Worm (Caenorhabditis elegans) whole organism, L2 larva: ENCODE results near the gene H29C22.1.

Experiments used
- C34F6.9 ChIP-seq: fragments of 150-350 bp; optimal IDR thresholded peaks from 2 replicates; lab custom pipeline; 2014; ENCODE audit warnings: missing biosample characterization, missing genetic modification characterization
- F13H6.1 ChIP-seq: sonication (generic microtip); optimal IDR thresholded peaks from 2 replicates; lab custom pipeline; 2016; ENCODE audit warnings: missing genetic modification characterization, missing compliant biosample characterization
- R02D3.7 ChIP-seq: fragments of 150-350 bp; optimal IDR thresholded peaks from 2 replicates; lab custom pipeline; 2014; ENCODE audit warnings: missing biosample characterization, missing genetic modification characterization
- Y55F3AM.14 ChIP-seq: fragments of 200-800 bp; sonication (Bioruptor generic); optimal IDR thresholded peaks from 2 replicates; lab custom pipeline; 2018; ENCODE audit warnings: mild to moderate bottlenecking, missing genetic modification characterization, missing compliant biosample characterization
- ZK546.5 ChIP-seq: sonication (generic microtip); optimal IDR thresholded peaks from 2 replicates; lab custom pipeline; 2017; ENCODE audit warnings: missing biosample characterization, missing genetic modification characterization
- alr-1 ChIP-seq: fragments of 150-350 bp; optimal IDR thresholded peaks from 2 replicates; lab custom pipeline; 2014; ENCODE audit warnings: missing biosample characterization, missing genetic modification characterization
- aly-2 ChIP-seq: fragments of 150-350 bp; optimal IDR thresholded peaks from 2 replicates; lab custom pipeline; 2014; ENCODE audit warnings: missing biosample characterization, missing genetic modification characterization
- ama-1 ChIP-seq: fragments of 150-350 bp; optimal IDR thresholded peaks from 2 replicates; lab custom pipeline; 2018; ENCODE audit warnings: inconsistent platforms
- blmp-1 ChIP-seq: sonication (generic microtip); optimal IDR thresholded peaks from 2 replicates; lab custom pipeline; 2017; ENCODE audit warnings: missing genetic modification characterization, mild to moderate bottlenecking, missing compliant biosample characterization, antibody characterized with exemption, moderate library complexity; ENCODE audit not compliant: insufficient read depth
- ceh-16 ChIP-seq: fragments of 150-350 bp; optimal IDR thresholded peaks from 2 replicates; lab custom pipeline; 2014; ENCODE audit warnings: missing biosample characterization, missing genetic modification characterization
- ceh-82 ChIP-seq: fragments of 150-350 bp; optimal IDR thresholded peaks from 2 replicates; lab custom pipeline; 2014; ENCODE audit warnings: missing biosample characterization, missing genetic modification characterization
- crh-2 ChIP-seq: sonication (generic microtip); optimal IDR thresholded peaks from 2 replicates; lab custom pipeline; 2017; ENCODE audit warnings: missing biosample characterization, missing genetic modification characterization
- egl-27 ChIP-seq: sonication (generic microtip); optimal IDR thresholded peaks from 3 replicates; lab custom pipeline; 2017; ENCODE audit warnings: missing biosample characterization, missing genetic modification reagents, missing genetic modification characterization
- elt-1 ChIP-seq: fragments of 150-350 bp; optimal IDR thresholded peaks from 2 replicates; lab custom pipeline; 2014; ENCODE audit warnings: missing biosample characterization, missing genetic modification characterization
- elt-3 ChIP-seq: sonication (generic microtip); optimal IDR thresholded peaks from 2 replicates; lab custom pipeline; 2017; ENCODE audit warnings: missing biosample characterization, missing genetic modification characterization
- fos-1 ChIP-seq: fragments of 150-350 bp; optimal IDR thresholded peaks from 2 replicates; lab custom pipeline; 2014; ENCODE audit warnings: missing biosample characterization, missing genetic modification characterization
- gmeb-1 ChIP-seq: fragments of 150-350 bp; optimal IDR thresholded peaks from 2 replicates; lab custom pipeline; 2014; ENCODE audit warnings: missing biosample characterization, missing genetic modification characterization
- lin-11 ChIP-seq: fragments of 150-350 bp; sonication (generic microtip); optimal IDR thresholded peaks from 2 replicates; lab custom pipeline; 2014; ENCODE audit warnings: missing biosample characterization, missing genetic modification characterization, inconsistent platforms, mixed read lengths
- lin-13 ChIP-seq: fragments of 150-350 bp; optimal IDR thresholded peaks from 2 replicates; lab custom pipeline; 2014; ENCODE audit warnings: missing biosample characterization, missing genetic modification reagents, missing genetic modification characterization
- lin-39 ChIP-seq: fragments of 150-350 bp; optimal IDR thresholded peaks from 2 replicates; lab custom pipeline; 2014; ENCODE audit warnings: missing biosample characterization, missing genetic modification reagents, missing genetic modification characterization
- lsy-2 ChIP-seq, 2 experiments: fragments of 150-350 bp in 1 of 2; sonication (generic microtip) in 1 of 2; optimal IDR thresholded peaks; 2 replicates each; lab custom pipeline; 2014 to 2017; ENCODE audit warnings: missing biosample characterization in 2 of 2, missing genetic modification characterization in 2 of 2
- mab-5 ChIP-seq: fragments of 150-350 bp; optimal IDR thresholded peaks from 2 replicates; lab custom pipeline; 2014; ENCODE audit warnings: missing biosample characterization, missing genetic modification characterization
- mbf-1 ChIP-seq: sonication (generic microtip); optimal IDR thresholded peaks from 2 replicates; lab custom pipeline; 2017; ENCODE audit warnings: missing biosample characterization, missing genetic modification characterization
- mdl-1 ChIP-seq, 2 experiments: fragments of 150-350 bp in 1 of 2; sonication (generic microtip) in 1 of 2; optimal IDR thresholded peaks; 2 replicates each; lab custom pipeline; 2017; ENCODE audit warnings: missing biosample characterization in 2 of 2, missing genetic modification characterization in 2 of 2
- nhr-10 ChIP-seq: sonication (generic microtip); optimal IDR thresholded peaks from 2 replicates; lab custom pipeline; 2017; ENCODE audit warnings: missing biosample characterization, missing genetic modification characterization
- nhr-11 ChIP-seq: fragments of 150-350 bp; optimal IDR thresholded peaks from 2 replicates; lab custom pipeline; 2014; ENCODE audit warnings: missing biosample characterization, missing genetic modification characterization
- nhr-12 ChIP-seq: fragments of 150-350 bp; optimal IDR thresholded peaks from 2 replicates; lab custom pipeline; 2014; ENCODE audit warnings: missing biosample characterization, missing genetic modification characterization
- nhr-129 ChIP-seq: fragments of 150-350 bp; optimal IDR thresholded peaks from 2 replicates; lab custom pipeline; 2014; ENCODE audit warnings: missing biosample characterization, missing genetic modification characterization
- nhr-21 ChIP-seq: fragments of 150-350 bp; optimal IDR thresholded peaks from 2 replicates; lab custom pipeline; 2014; ENCODE audit warnings: missing biosample characterization, missing genetic modification characterization
- nhr-23 ChIP-seq: fragments of 150-350 bp; optimal IDR thresholded peaks from 2 replicates; lab custom pipeline; 2014; ENCODE audit warnings: missing biosample characterization, missing genetic modification reagents, missing genetic modification characterization
- nhr-237 ChIP-seq: fragments of 150-350 bp; optimal IDR thresholded peaks from 2 replicates; lab custom pipeline; 2014; ENCODE audit warnings: missing biosample characterization, missing genetic modification characterization
- nhr-25 ChIP-seq: fragments of 150-350 bp; sonication (generic microtip); optimal IDR thresholded peaks from 3 replicates; lab custom pipeline; 2014; ENCODE audit warnings: missing biosample characterization, missing genetic modification characterization
- nhr-6 ChIP-seq: fragments of 150-350 bp; optimal IDR thresholded peaks from 2 replicates; lab custom pipeline; 2014; ENCODE audit warnings: missing biosample characterization, missing genetic modification characterization
- nhr-77 ChIP-seq: fragments of 150-350 bp; optimal IDR thresholded peaks from 2 replicates; lab custom pipeline; 2014; ENCODE audit warnings: missing biosample characterization, missing genetic modification characterization
- peb-1 ChIP-seq: fragments of 150-350 bp; optimal IDR thresholded peaks from 2 replicates; lab custom pipeline; 2014; ENCODE audit warnings: missing biosample characterization, missing genetic modification characterization
- sem-4 ChIP-seq: fragments of 150-350 bp; optimal IDR thresholded peaks from 2 replicates; lab custom pipeline; 2014; ENCODE audit warnings: missing biosample characterization, missing genetic modification reagents, missing genetic modification characterization
- skn-1 ChIP-seq: sonication (generic microtip); optimal IDR thresholded peaks from 2 replicates; lab custom pipeline; 2017; ENCODE audit warnings: missing biosample characterization, missing genetic modification characterization
- sma-3 ChIP-seq: sonication (generic microtip); optimal IDR thresholded peaks from 2 replicates; lab custom pipeline; 2016; ENCODE audit warnings: missing genetic modification reagents, missing genetic modification characterization, missing compliant biosample characterization
- sma-9 ChIP-seq, 2 experiments: fragments of 150-350 bp in 1 of 2; sonication (generic microtip) in 1 of 2; optimal IDR thresholded peaks; 2 replicates each; lab custom pipeline; 2014 to 2016; ENCODE audit warnings: missing genetic modification characterization in 2 of 2, mild to moderate bottlenecking in 1 of 2, missing biosample characterization in 1 of 2, missing compliant biosample characterization in 1 of 2, missing genetic modification reagents in 1 of 2, moderate library complexity in 1 of 2
- snpc-4 ChIP-seq: fragments of 150-350 bp; optimal IDR thresholded peaks from 2 replicates; lab custom pipeline; 2014; ENCODE audit warnings: missing biosample characterization, missing genetic modification characterization
- unc-55 ChIP-seq: fragments of 150-350 bp; sonication (generic microtip); optimal IDR thresholded peaks from 3 replicates; lab custom pipeline; 2014; ENCODE audit warnings: missing biosample characterization, missing genetic modification reagents, missing genetic modification characterization
- unc-62 ChIP-seq: fragments of 150-350 bp; optimal IDR thresholded peaks from 2 replicates; lab custom pipeline; 2014; ENCODE audit warnings: missing biosample characterization, missing genetic modification reagents, missing genetic modification characterization
- zag-1 ChIP-seq: fragments of 150-350 bp; optimal IDR thresholded peaks from 2 replicates; lab custom pipeline; 2014; ENCODE audit warnings: missing biosample characterization, missing genetic modification characterization
- ztf-1 ChIP-seq: fragments of 200-800 bp; sonication (Bioruptor generic); conservative IDR thresholded peaks from 2 replicates; pipeline ENCODE4 v1.3.6; 2022; ENCODE audit warnings: missing genetic modification characterization, missing compliant biosample characterization
- ztf-11 ChIP-seq: sonication (generic microtip); optimal IDR thresholded peaks from 2 replicates; lab custom pipeline; 2017; ENCODE audit warnings: missing biosample characterization, missing genetic modification characterization
- ztf-4 ChIP-seq: fragments of 150-350 bp; optimal IDR thresholded peaks from 2 replicates; lab custom pipeline; 2014; ENCODE audit warnings: missing biosample characterization, missing genetic modification characterization

The H29C22.1 gene

ce11 chrX:9311225-9311624 lies at the start of gene H29C22.1:
TSS of gene H29C22.1 (minus strand) at chrX:9311325.
- no peak for TF ChIP-seq nhr-129 (tag; lab: Kevin White, UChicago)
- TF ChIP-seq ztf-1 (GFP tag; lab: Robert Waterston, UW) = no peak
- no peak for TF ChIP-seq blmp-1 (tag; lab: Kevin White, UChicago)
- TF ChIP-seq Y55F3AM.14 (GFP tag; lab: Kevin White, UChicago) = no peak
- no peak for TF ChIP-seq nhr-21
- TF ChIP-seq elt-3 (tag; lab: Kevin White, UChicago) = no peak
- no peak for TF ChIP-seq nhr-6
- TF ChIP-seq ztf-11 = no peak
- no peak for TF ChIP-seq mdl-1 (tag; optimal IDR thresholded peaks at IDR 0.05; lab: Kevin White, UChicago)
- TF ChIP-seq fos-1 (tag; lab: Kevin White, UChicago) = no peak
- TF ChIP-seq unc-62 (GFP tag; lab: Kevin White, UChicago) = no peak
- no peak for TF ChIP-seq nhr-11
- TF ChIP-seq sma-3 (GFP tag; lab: Kevin White, UChicago) = no peak
- no peak for TF ChIP-seq gmeb-1 (tag; lab: Kevin White, UChicago)

- TF ChIP-seq unc-55 (GFP tag; lab: Kevin White, UChicago) (peak; percentile 56), sma-9 (GFP tag; optimal IDR thresholded peaks at IDR 0.05; lab: Kevin White, UChicago) (no peak), sma-9 (tag; optimal IDR thresholded peaks at IDR 0.05; lab: Kevin White, UChicago) (no peak)
Measured at ce11 chrX:9349844-9350556, 38.9 kb upstream of the H29C22.1 start, which contains the start of gene flp-20. TSS of gene flp-20 (minus strand) at chrX:9349894.

ce11 chrX:9347380-9347979 lies 36.4 kb upstream of the H29C22.1 start, which contains the start of gene oga-1:
TSS of gene oga-1 (minus strand) at chrX:9347430.
- TF ChIP-seq aly-2 (tag; lab: Kevin White, UChicago) = no peak
- TF ChIP-seq mbf-1 = no peak
- TF ChIP-seq blmp-1 (tag; lab: Kevin White, UChicago) = peak; percentile 24
- peak; percentile 87 to 88 for TF ChIP-seq mdl-1 (tag; optimal IDR thresholded peaks at IDR 0.05; lab: Kevin White, UChicago)
- no peak for TF ChIP-seq Y55F3AM.14 (GFP tag; lab: Kevin White, UChicago)
- no peak for TF ChIP-seq ztf-1 (GFP tag; lab: Robert Waterston, UW)
- no peak for TF ChIP-seq ceh-82
- peak; percentile 60 for TF ChIP-seq lin-13 (GFP tag; lab: Kevin White, UChicago)
- no peak for TF ChIP-seq alr-1 (tag; lab: Kevin White, UChicago)
- TF ChIP-seq sma-9 (GFP tag; optimal IDR thresholded peaks at IDR 0.05; lab: Kevin White, UChicago) = peak; percentile 70
- TF ChIP-seq sma-9 (tag; optimal IDR thresholded peaks at IDR 0.05; lab: Kevin White, UChicago) = no peak
- no peak for TF ChIP-seq ztf-11
- TF ChIP-seq nhr-77 = no peak
- no peak for TF ChIP-seq elt-3 (tag; lab: Kevin White, UChicago)
- TF ChIP-seq ZK546.5 (tag; lab: Kevin White, UChicago) = no peak
- TF ChIP-seq nhr-11 = no peak
- TF ChIP-seq nhr-237 (tag; lab: Kevin White, UChicago) = no peak
- TF ChIP-seq sem-4 = peak; percentile 11
- no peak for TF ChIP-seq R02D3.7
- no peak for TF ChIP-seq nhr-23 (tag; lab: Kevin White, UChicago)
- peak; percentile 94 for TF ChIP-seq C34F6.9 (tag; lab: Kevin White, UChicago)
- no peak for TF ChIP-seq ceh-16
- TF ChIP-seq F13H6.1 (tag; lab: Kevin White, UChicago) = no peak
- TF ChIP-seq ztf-4 (tag; lab: Kevin White, UChicago) = peak; percentile 54
- TF ChIP-seq ama-1 (lab: Kevin White, UChicago) = no peak
- no peak for TF ChIP-seq snpc-4
- peak; percentile 39 for TF ChIP-seq mab-5 (tag; lab: Kevin White, UChicago)
- peak; percentile 95 for TF ChIP-seq nhr-129 (tag; lab: Kevin White, UChicago)
- TF ChIP-seq elt-1 (tag; lab: Kevin White, UChicago) = no peak
- peak in 1 of 2 experiments; percentile 83 for TF ChIP-seq lsy-2 (tag; optimal IDR thresholded peaks at IDR 0.05; lab: Kevin White, UChicago)
- TF ChIP-seq unc-55 (GFP tag; lab: Kevin White, UChicago) = peak; percentile 71
- TF ChIP-seq nhr-10 (tag; lab: Kevin White, UChicago) = no peak
- no peak for TF ChIP-seq nhr-12 (tag; lab: Kevin White, UChicago)
- no peak for TF ChIP-seq skn-1 (tag; lab: Kevin White, UChicago)
- peak; percentile 92 for TF ChIP-seq crh-2
- peak; percentile 77 for TF ChIP-seq fos-1 (tag; lab: Kevin White, UChicago)
- TF ChIP-seq nhr-6 = peak; percentile 11
- TF ChIP-seq lin-39 (tag; lab: Kevin White, UChicago) = no peak
- peak; percentile 18 for TF ChIP-seq egl-27 (tag; lab: Kevin White, UChicago)
- TF ChIP-seq zag-1 = peak; percentile 4
- TF ChIP-seq unc-62 (GFP tag; lab: Kevin White, UChicago) = no peak
- no peak for TF ChIP-seq peb-1
- no peak for TF ChIP-seq gmeb-1 (tag; lab: Kevin White, UChicago)
- peak; percentile 33 for TF ChIP-seq lin-11 (tag; lab: Kevin White, UChicago)
- peak; percentile 73 for TF ChIP-seq nhr-25 (tag; lab: Kevin White, UChicago)
